Worm (Caenorhabditis elegans) whole organism, mixed stage, embryonic: Measurements from ENCODE around the gene mrps-11.

Experiments used
- ces-1 ChIP-seq: fragments of 150-350 bp; optimal IDR thresholded peaks from 2 replicates; lab custom pipeline; 2014; ENCODE audit warnings: missing biosample characterization, missing genetic modification reagents, missing genetic modification characterization
- drap-1 ChIP-seq: fragments of 200-800 bp; sonication (Bioruptor generic); optimal IDR thresholded peaks from 3 replicates; lab custom pipeline; 2018; ENCODE audit warnings: mild to moderate bottlenecking, missing genetic modification characterization, missing compliant biosample characterization
- mls-2 ChIP-seq: sonication (generic microtip); optimal IDR thresholded peaks from 2 replicates; lab custom pipeline; 2016; ENCODE audit warnings: mild to moderate bottlenecking, missing genetic modification characterization, moderate library complexity, missing compliant biosample characterization
- nhr-28 ChIP-seq: fragments of 150-350 bp; optimal IDR thresholded peaks from 2 replicates; lab custom pipeline; 2014; ENCODE audit warnings: missing biosample characterization, missing genetic modification characterization
- pha-4 ChIP-seq: fragments of 150-350 bp; optimal IDR thresholded peaks from 2 replicates; lab custom pipeline; 2018; ENCODE audit warnings: missing biosample characterization, missing genetic modification reagents, missing genetic modification characterization
- unc-62 ChIP-seq: fragments of 150-350 bp; optimal IDR thresholded peaks from 2 replicates; lab custom pipeline; 2014; ENCODE audit warnings: missing biosample characterization, missing genetic modification reagents, missing genetic modification characterization

DNA sequence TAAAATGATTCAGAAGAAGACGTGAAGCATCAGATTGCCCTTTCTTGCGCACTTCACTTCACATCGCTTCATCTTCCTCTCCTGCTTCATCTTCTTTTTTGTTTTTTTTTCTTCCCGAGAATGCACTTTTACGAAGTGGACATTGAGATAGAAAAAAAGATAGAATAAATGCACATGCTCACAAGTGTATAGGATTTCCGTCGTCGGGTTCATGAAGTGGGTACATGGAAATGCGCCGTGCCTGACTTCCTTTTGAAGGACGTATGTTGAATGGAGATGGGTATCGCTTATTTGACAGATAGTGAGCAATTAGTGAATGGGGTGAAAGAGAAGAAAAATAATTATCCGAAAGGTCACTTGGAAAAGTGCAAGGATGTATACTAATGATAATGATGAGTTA is 35.7 kb upstream of the mrps-11 start:
- TF ChIP-seq unc-62 (no peak), nhr-28 (tag; lab: Kevin White, UChicago) (no peak), mls-2 (no peak), drap-1 (no peak), ces-1 (GFP tag; lab: Kevin White, UChicago) (no peak), pha-4 (tag; lab: Kevin White, UChicago) (no peak)
